Fruit fly (Drosophila melanogaster): ENCODE data around the gene Nab2.

The Nab2 gene

dm6 chr3R:24301520-24301919 is 16.7 kb downstream of the Nab2 start (continued):
- 0 out of 3 replicates have a peak, but pooled peaks have one; percentile 49 for TF ChIP-seq CG6163 (GFP tag; IDR thresholded peaks at IDR 0.05)
- TF ChIP-seq CG11902 (GFP tag; optimal IDR thresholded peaks at IDR 0.05): no peak
- TF ChIP-seq CG10669 (GFP tag; optimal IDR thresholded peaks at IDR 0.05): no peak
- no peak for TF ChIP-seq fd85E (GFP tag; optimal IDR thresholded peaks at IDR 0.05)
- TF ChIP-seq CG11294 (GFP tag; IDR thresholded peaks at IDR 0.05): 0 out of 2 replicates have a peak, but pooled peaks have one; percentile 10
- TF ChIP-seq esn (GFP tag; optimal IDR thresholded peaks at IDR 0.05): peak; percentile 59
- no peak for TF ChIP-seq Eip93F (GFP tag; optimal IDR thresholded peaks at IDR 0.05)
- no peak for TF ChIP-seq CG8319 (GFP tag; optimal IDR thresholded peaks at IDR 0.05)
- TF ChIP-seq CG31627 (GFP tag; optimal IDR thresholded peaks at IDR 0.05): peak; percentile 47
- TF ChIP-seq lz (GFP tag; optimal IDR thresholded peaks at IDR 0.05): peak; percentile 46
- no peak for TF ChIP-seq Met (GFP tag; optimal IDR thresholded peaks at IDR 0.05)
- TF ChIP-seq acj6 (GFP tag; optimal IDR thresholded peaks at IDR 0.05): peak; percentile 39
- TF ChIP-seq CG8632 (GFP tag; optimal IDR thresholded peaks at IDR 0.05): peak; percentile 32
- peak; percentile 50 for TF ChIP-seq OdsH (GFP tag; optimal IDR thresholded peaks at IDR 0.05)
- TF ChIP-seq fd59A (GFP tag; optimal IDR thresholded peaks at IDR 0.05): peak; percentile 14
- TF ChIP-seq dac (GFP tag; optimal IDR thresholded peaks at IDR 0.05): no peak
- TF ChIP-seq Ets96B (tag; optimal IDR thresholded peaks at IDR 0.05): peak; percentile 16
- TF ChIP-seq CG32006 (GFP tag; optimal IDR thresholded peaks at IDR 0.05): peak; percentile 60
- TF ChIP-seq achi (GFP tag; optimal IDR thresholded peaks at IDR 0.05): peak; percentile 29
- TF ChIP-seq Eip78C (GFP tag): peak; percentile 84
- TF ChIP-seq dsx (GFP tag; optimal IDR thresholded peaks at IDR 0.05; ENCODE audit: poor library complexity, severe bottlenecking): no peak

- TF ChIP-seq CG7368 (GFP tag; optimal IDR thresholded peaks at IDR 0.05) (no peak), vri (GFP tag; optimal IDR thresholded peaks at IDR 0.05) (no peak), CG15336 (GFP tag; IDR thresholded peaks at IDR 0.05) (no peak), Eip93F (GFP tag; optimal IDR thresholded peaks at IDR 0.05) (no peak), Hr39 (GFP tag; optimal IDR thresholded peaks at IDR 0.05) (no peak), net (GFP tag; optimal IDR thresholded peaks at IDR 0.05) (no peak), fd85E (GFP tag; optimal IDR thresholded peaks at IDR 0.05) (no peak), Hr4 (GFP tag; optimal IDR thresholded peaks at IDR 0.05) (no peak), Hr38 (GFP tag; optimal IDR thresholded peaks at IDR 0.05) (no peak), Met (GFP tag; optimal IDR thresholded peaks at IDR 0.05) (no peak), CG3032 (tag; optimal IDR thresholded peaks at IDR 0.05) (no peak), CG10669 (GFP tag; optimal IDR thresholded peaks at IDR 0.05) (no peak)
Measured at dm6 chr3R:24299148-24299547, 19.1 kb downstream of the Nab2 start.

dm6 chr3R:24298534-24298936 is 19.7 kb downstream of the Nab2 start:
- TF ChIP-seq Ets96B (tag; optimal IDR thresholded peaks at IDR 0.05): peak; percentile 24
- TF ChIP-seq lz (GFP tag; optimal IDR thresholded peaks at IDR 0.05): peak; percentile 34
- peak; percentile 14 for TF ChIP-seq Hr4 (GFP tag; optimal IDR thresholded peaks at IDR 0.05)
- TF ChIP-seq CG6792 (GFP tag; optimal IDR thresholded peaks at IDR 0.05): no peak
- TF ChIP-seq Smox (GFP tag; optimal IDR thresholded peaks at IDR 0.05): peak; percentile 53
- peak; percentile 40 for TF ChIP-seq CG31627 (GFP tag; optimal IDR thresholded peaks at IDR 0.05)
- peak; percentile 34 for TF ChIP-seq vri (GFP tag; optimal IDR thresholded peaks at IDR 0.05)
- TF ChIP-seq svp (GFP tag): no peak
- TF ChIP-seq net (GFP tag; optimal IDR thresholded peaks at IDR 0.05): peak; percentile 37
- TF ChIP-seq CG3919 (GFP tag; optimal IDR thresholded peaks at IDR 0.05): peak; percentile 39
- TF ChIP-seq CG16779 (tag; optimal IDR thresholded peaks at IDR 0.05): no peak
- TF ChIP-seq salr (GFP tag; optimal IDR thresholded peaks at IDR 0.05): peak in 1 of 2 experiments; percentile 22
- no peak for TF ChIP-seq CG1621 (tag; optimal IDR thresholded peaks at IDR 0.05)
- TF ChIP-seq eg (GFP tag; IDR thresholded peaks at IDR 0.05): no peak
- TF ChIP-seq Blimp-1 (GFP tag; optimal IDR thresholded peaks at IDR 0.05): no peak
- TF ChIP-seq CG10669 (GFP tag; optimal IDR thresholded peaks at IDR 0.05): peak; percentile 40
- peak; percentile 11 for TF ChIP-seq CG8632 (GFP tag; optimal IDR thresholded peaks at IDR 0.05)
- no peak for TF ChIP-seq Eip75B (GFP tag; optimal IDR thresholded peaks at IDR 0.05)
- TF ChIP-seq CG10631 (GFP tag; optimal IDR thresholded peaks at IDR 0.05): peak; percentile 18
- TF ChIP-seq CG4318 (GFP tag; optimal IDR thresholded peaks at IDR 0.05): peak; percentile 14
- no peak for TF ChIP-seq Hr38 (GFP tag; optimal IDR thresholded peaks at IDR 0.05)
- peak; percentile 50 for TF ChIP-seq topi (GFP tag; optimal IDR thresholded peaks at IDR 0.05)
- TF ChIP-seq Hr39 (GFP tag; optimal IDR thresholded peaks at IDR 0.05): peak; percentile 39
- TF ChIP-seq ss (GFP tag; optimal IDR thresholded peaks at IDR 0.05): peak in 1 of 2 experiments; percentile 31
- no peak for TF ChIP-seq Ets21C (GFP tag; optimal IDR thresholded peaks at IDR 0.05)
- no peak for TF ChIP-seq dsx (GFP tag; optimal IDR thresholded peaks at IDR 0.05; ENCODE audit: poor library complexity, severe bottlenecking)
- peak; percentile 45 for TF ChIP-seq achi (GFP tag; optimal IDR thresholded peaks at IDR 0.05)
- no peak for TF ChIP-seq CG6276 (GFP tag; optimal IDR thresholded peaks at IDR 0.05)
- TF ChIP-seq cyc (GFP tag; optimal IDR thresholded peaks at IDR 0.05): peak; percentile 43
- TF ChIP-seq acj6 (GFP tag; optimal IDR thresholded peaks at IDR 0.05): peak; percentile 51
- TF ChIP-seq Eip78C (GFP tag): peak; percentile 84
- peak; percentile 34 for TF ChIP-seq Sox14 (GFP tag; optimal IDR thresholded peaks at IDR 0.05)

Measured in whole organism, prepupa.